Worm (Caenorhabditis elegans): Measurements from ENCODE around the gene cyp-34A1.

cyp-34A1 gene

DNA sequence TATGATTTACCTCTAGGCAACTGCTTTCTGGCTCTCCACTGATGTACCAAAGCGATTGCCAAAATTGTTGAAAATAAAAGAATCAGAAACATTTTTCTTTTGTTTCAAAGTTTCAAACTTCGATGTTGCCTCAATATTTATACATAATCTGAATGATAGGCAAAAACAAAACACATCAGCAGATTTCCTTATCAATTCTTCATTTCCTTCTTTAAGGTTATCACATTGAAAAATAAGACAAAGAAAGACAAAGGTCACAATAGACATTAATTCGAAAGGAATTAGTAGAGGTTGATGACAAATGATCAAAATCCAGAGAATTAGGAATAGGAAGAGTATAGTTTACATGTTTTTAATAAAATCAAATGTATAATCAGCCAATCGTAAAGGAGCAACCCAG is 3.2 kb upstream of the cyp-34A1 start, which contains the start of gene cyp-34A2:
Gene cyp-34A2, minus strand, starts transcription at position 101 of the 400 bp plus-strand sequence.
- TF ChIP-seq sem-2 (GFP tag; optimal IDR thresholded peaks at IDR 0.05) (no peak), nhr-2 (tag; optimal IDR thresholded peaks at IDR 0.05) (no peak), bed-3 (GFP tag; optimal IDR thresholded peaks at IDR 0.05) (no peak), snpc-4 (tag; optimal IDR thresholded peaks at IDR 0.05) (no peak)

DNA sequence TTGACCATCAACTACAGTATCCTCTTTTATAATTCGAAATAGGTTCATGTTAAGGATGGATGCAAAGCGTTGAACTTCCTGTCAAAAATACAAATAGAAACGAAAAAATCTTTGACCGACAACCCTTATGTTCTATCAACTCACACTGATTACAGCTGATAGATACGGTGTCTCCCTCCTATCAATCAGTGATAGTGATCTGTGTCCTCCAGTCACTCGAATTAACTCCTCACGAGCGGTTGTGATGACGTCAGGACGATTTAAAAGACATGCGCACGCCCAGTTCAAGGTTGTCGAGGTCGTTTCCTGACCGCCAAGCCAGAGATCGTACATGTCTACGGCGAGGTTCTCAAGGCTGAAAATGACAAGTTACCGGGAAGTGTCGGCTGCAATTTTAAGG is 1.8 kb downstream of the cyp-34A1 start:
- TF ChIP-seq ceh-39 (tag; optimal IDR thresholded peaks at IDR 0.05) (no peak), pha-4 (tag; optimal IDR thresholded peaks at IDR 0.05) (no peak), bed-3 (GFP tag; optimal IDR thresholded peaks at IDR 0.05) (no peak), nhr-28 (tag; optimal IDR thresholded peaks at IDR 0.05) (no peak), flh-1 (GFP tag; optimal IDR thresholded peaks at IDR 0.05) (no peak), nhr-76 (tag; optimal IDR thresholded peaks at IDR 0.05) (no peak), mep-1 (tag; optimal IDR thresholded peaks at IDR 0.05) (no peak), lin-13 (tag; optimal IDR thresholded peaks at IDR 0.05) (no peak), ceh-43 (GFP tag; optimal IDR thresholded peaks at IDR 0.05) (no peak), sptf-1 (tag; optimal IDR thresholded peaks at IDR 0.05) (no peak), zip-8 (tag; optimal IDR thresholded peaks at IDR 0.05) (no peak), ces-1 (GFP tag; optimal IDR thresholded peaks at IDR 0.05) (no peak), nhr-12 (tag; optimal IDR thresholded peaks at IDR 0.05) (no peak), unc-39 (tag; optimal IDR thresholded peaks at IDR 0.05) (no peak), ham-2 (GFP tag; optimal IDR thresholded peaks at IDR 0.05) (no peak), snpc-4 (tag; optimal IDR thresholded peaks at IDR 0.05) (no peak), sem-2 (GFP tag; optimal IDR thresholded peaks at IDR 0.05) (no peak)

DNA sequence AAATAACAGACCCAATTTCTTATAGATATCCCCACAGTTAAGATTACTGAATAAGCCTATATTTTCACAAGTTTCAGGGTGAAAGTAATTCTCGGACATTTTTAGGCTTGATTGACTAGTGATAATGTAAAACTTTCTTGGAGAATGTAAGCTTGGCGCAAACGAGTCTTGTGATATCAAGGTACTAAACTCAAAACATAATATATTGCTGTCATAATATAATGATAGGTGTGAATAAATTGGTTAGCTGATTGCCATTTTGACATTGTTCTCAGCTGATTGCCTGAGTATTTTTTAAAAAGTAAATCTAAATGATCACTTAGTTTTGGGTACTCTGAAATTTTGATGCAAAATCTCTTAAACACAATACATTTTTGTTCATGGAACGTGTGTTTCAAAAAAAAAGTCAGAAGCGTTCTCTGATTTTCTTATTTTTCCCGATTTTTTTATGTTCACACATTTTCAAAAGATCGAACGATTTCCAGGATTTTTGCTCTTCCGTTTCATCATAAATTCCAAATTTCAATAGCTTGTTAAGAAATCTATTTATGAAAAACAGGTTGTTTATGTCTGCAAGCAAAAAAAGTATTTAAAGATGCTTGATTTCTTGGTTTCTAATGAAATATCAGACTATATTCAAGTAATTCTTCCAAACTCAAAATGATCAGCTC is 6.3 kb downstream of the cyp-34A1 start, which contains the start of the genes srw-19 and srx-51:
Gene srw-19, minus strand, starts transcription at position 101 of the 671 bp plus-strand sequence.
Gene srx-51, plus strand, starts transcription at position 621 of the 671 bp plus-strand sequence.
- TF ChIP-seq zip-8 (tag; optimal IDR thresholded peaks at IDR 0.05) (no peak), nhr-12 (tag; optimal IDR thresholded peaks at IDR 0.05) (no peak), ceh-43 (GFP tag; optimal IDR thresholded peaks at IDR 0.05) (no peak), nhr-76 (tag; optimal IDR thresholded peaks at IDR 0.05) (no peak), ztf-11 (tag; optimal IDR thresholded peaks at IDR 0.05) (no peak), mls-2 (tag; optimal IDR thresholded peaks at IDR 0.05) (no peak), snpc-4 (tag; optimal IDR thresholded peaks at IDR 0.05) (no peak), sptf-1 (tag; optimal IDR thresholded peaks at IDR 0.05) (no peak), unc-120 (tag; optimal IDR thresholded peaks at IDR 0.05; ENCODE audit: poor library complexity, severe bottlenecking) (no peak), ceh-83 (GFP tag; optimal IDR thresholded peaks at IDR 0.05) (no peak), unc-39 (tag; optimal IDR thresholded peaks at IDR 0.05) (no peak)

DNA sequence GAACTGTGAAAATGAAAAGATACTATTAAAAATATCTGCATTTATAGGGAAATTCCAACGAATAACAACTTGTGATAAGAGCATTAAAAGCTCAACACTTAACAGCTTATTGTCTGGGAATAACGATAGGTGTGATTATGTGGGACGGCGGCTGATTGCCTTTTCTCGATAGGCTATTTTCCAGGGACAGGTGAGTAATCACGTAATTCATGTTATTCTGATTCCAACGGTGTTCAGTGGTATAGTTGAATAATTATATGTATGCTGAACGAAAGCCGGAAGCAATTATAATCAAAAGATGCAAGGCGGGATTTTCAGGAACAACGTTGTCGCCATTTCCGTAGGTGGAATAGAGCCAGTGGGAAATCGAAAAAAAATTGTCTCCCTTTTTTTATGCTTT is 10.8 kb downstream of the cyp-34A1 start, which contains the start of gene srw-17:
Gene srw-17, minus strand, starts transcription at position 101 of the 400 bp plus-strand sequence.
- no peak for TF ChIP-seq elt-3 (tag; optimal IDR thresholded peaks at IDR 0.05)
- no peak for TF ChIP-seq ham-2 (GFP tag; optimal IDR thresholded peaks at IDR 0.05)
- no peak for TF ChIP-seq blmp-1 (tag; optimal IDR thresholded peaks at IDR 0.05)
- TF ChIP-seq unc-120 (tag; optimal IDR thresholded peaks at IDR 0.05; ENCODE audit: poor library complexity, severe bottlenecking) = no peak
- TF ChIP-seq M03D4.4 (tag; optimal IDR thresholded peaks at IDR 0.05) = no peak
- TF ChIP-seq nhr-12 (tag; optimal IDR thresholded peaks at IDR 0.05) = no peak
- TF ChIP-seq ceh-43 (GFP tag; optimal IDR thresholded peaks at IDR 0.05) = no peak
- TF ChIP-seq hlh-1 (tag; optimal IDR thresholded peaks at IDR 0.05) = no peak
- TF ChIP-seq sem-2 (GFP tag; optimal IDR thresholded peaks at IDR 0.05) = no peak
- TF ChIP-seq pha-4 (tag; optimal IDR thresholded peaks at IDR 0.05) = no peak
- no peak for TF ChIP-seq bed-3 (GFP tag; optimal IDR thresholded peaks at IDR 0.05)
- no peak for TF ChIP-seq flh-1 (GFP tag; optimal IDR thresholded peaks at IDR 0.05)
- TF ChIP-seq unc-39 (tag; optimal IDR thresholded peaks at IDR 0.05) = no peak
- TF ChIP-seq lsy-2 (tag; optimal IDR thresholded peaks at IDR 0.05) = no peak

DNA sequence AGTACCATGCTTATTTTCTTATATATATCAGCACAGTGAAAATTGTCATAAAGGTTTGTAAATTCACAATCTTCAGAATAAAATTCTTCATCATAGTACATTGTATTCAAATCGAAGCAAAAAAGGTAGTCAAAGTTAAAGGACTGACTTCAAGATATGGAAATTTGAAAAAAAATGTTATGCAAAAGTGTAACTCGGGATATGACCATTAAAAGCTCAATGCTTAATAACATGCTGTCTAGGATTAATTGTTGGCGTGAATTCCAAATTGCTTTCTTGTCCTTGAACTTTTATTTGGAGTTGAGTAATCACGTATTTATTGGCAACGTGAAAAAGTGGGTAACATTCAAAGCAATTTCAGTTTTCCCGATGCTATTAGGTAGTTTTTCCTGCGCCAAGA is 13.0 kb downstream of the cyp-34A1 start, which contains the start of gene srw-16:
Gene srw-16, minus strand, starts transcription at position 101 of the 400 bp plus-strand sequence.
- TF ChIP-seq unc-120 (tag; optimal IDR thresholded peaks at IDR 0.05; ENCODE audit: poor library complexity, severe bottlenecking) (no peak), elt-3 (tag; optimal IDR thresholded peaks at IDR 0.05) (no peak), pha-4 (tag; optimal IDR thresholded peaks at IDR 0.05) (no peak), lin-32 (GFP tag; optimal IDR thresholded peaks at IDR 0.05) (no peak), blmp-1 (tag; optimal IDR thresholded peaks at IDR 0.05) (no peak)

DNA sequence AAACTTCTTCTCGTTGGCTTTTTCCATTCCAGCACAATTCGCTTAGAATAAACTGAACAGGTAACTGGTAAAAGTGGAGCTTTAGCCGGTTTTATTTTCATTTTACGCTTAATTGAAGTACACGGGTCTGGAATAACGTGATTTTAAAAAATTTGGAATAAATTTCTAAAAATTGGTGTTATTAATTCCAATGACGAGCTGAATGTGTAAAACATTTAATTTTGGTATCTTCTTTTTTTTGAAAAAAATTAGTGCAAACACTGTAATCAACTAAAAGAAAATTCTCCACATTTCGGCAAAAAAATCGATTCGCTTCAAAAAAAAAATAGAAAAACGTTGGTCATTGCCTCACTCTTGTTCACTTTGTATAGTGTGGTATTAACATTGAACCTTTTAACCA is 15.5 kb downstream of the cyp-34A1 start, which contains the start of gene T10H4.4:
Gene T10H4.4, minus strand, starts transcription at position 101 of the 400 bp plus-strand sequence.
- TF ChIP-seq blmp-1 (tag; optimal IDR thresholded peaks at IDR 0.05) = no peak
- TF ChIP-seq nhr-2 (tag; optimal IDR thresholded peaks at IDR 0.05) = no peak
- TF ChIP-seq ceh-39 (tag; optimal IDR thresholded peaks at IDR 0.05) = no peak
- TF ChIP-seq lin-13 (tag; optimal IDR thresholded peaks at IDR 0.05) = no peak
